Fruit fly (Drosophila melanogaster) whole organism, prepupa: ENCODE measurements around the gene Hr4.

Experiments
- CG11762 ChIP-seq: fragments of 200-800 bp; sonication (Bioruptor generic); optimal IDR thresholded peaks from 3 replicates; lab custom pipeline; 2016; ENCODE audit warnings: missing biosample characterization, missing genetic modification characterization; ENCODE audit not compliant: insufficient read depth
- CG16779 ChIP-seq: fragments of 200-800 bp; sonication (Bioruptor generic); optimal IDR thresholded peaks from 3 replicates; lab custom pipeline; 2017; ENCODE audit warnings: missing biosample characterization, mild to moderate bottlenecking, missing genetic modification characterization
- CG6792 ChIP-seq: fragments of 200-800 bp; sonication (Bioruptor generic); optimal IDR thresholded peaks from 3 replicates; lab custom pipeline; 2016; ENCODE audit warnings: missing biosample characterization, missing genetic modification characterization
- CG6854 ChIP-seq: fragments of 200-800 bp; sonication (Bioruptor generic); optimal IDR thresholded peaks from 2 replicates; lab custom pipeline; 2017; ENCODE audit warnings: missing biosample characterization, mild to moderate bottlenecking, missing genetic modification characterization
- Lpt ChIP-seq: fragments of 200-800 bp; sonication (Bioruptor generic); optimal IDR thresholded peaks from 3 replicates; lab custom pipeline; 2016; ENCODE audit warnings: missing biosample characterization, missing genetic modification characterization
- OdsH ChIP-seq: fragments of 200-800 bp; sonication (Bioruptor generic); optimal IDR thresholded peaks from 3 replicates; lab custom pipeline; 2016; ENCODE audit warnings: missing biosample characterization, missing genetic modification characterization
- Sox102F ChIP-seq: fragments of 200-800 bp; sonication (Bioruptor generic); optimal IDR thresholded peaks from 2 replicates; lab custom pipeline; 2016; ENCODE audit warnings: missing biosample characterization, mild to moderate bottlenecking, missing genetic modification characterization
- fd59A ChIP-seq: fragments of 200-800 bp; sonication (Bioruptor generic); optimal IDR thresholded peaks from 2 replicates; lab custom pipeline; 2017; ENCODE audit warnings: missing biosample characterization, mild to moderate bottlenecking, missing genetic modification characterization, missing genetic modification reagents
- pdm3 ChIP-seq: fragments of 200-800 bp; sonication (Bioruptor generic); optimal IDR thresholded peaks from 3 replicates; lab custom pipeline; 2016; ENCODE audit warnings: missing biosample characterization, missing genetic modification characterization

- TF ChIP-seq CG6792 (GFP tag; lab: Kevin White, UChicago) (no peak), CG6854 (GFP tag; lab: Kevin White, UChicago) (no peak), pdm3 (GFP tag; lab: Kevin White, UChicago) (no peak), Lpt (GFP tag; lab: Kevin White, UChicago) (no peak), fd59A (GFP tag; lab: Kevin White, UChicago) (no peak), Sox102F (GFP tag; lab: Kevin White, UChicago) (no peak), OdsH (GFP tag; lab: Kevin White, UChicago) (no peak), CG16779 (tag; lab: Kevin White, UChicago) (no peak), CG11762 (GFP tag; lab: Kevin White, UChicago) (no peak)
These were observed 3.5 kb downstream of the Hr4 start for dm6 chrX:1945241-1945640.
